Fruit fly (Drosophila melanogaster): ENCODE results near the gene RnpS1.

RnpS1 gene

DNA sequence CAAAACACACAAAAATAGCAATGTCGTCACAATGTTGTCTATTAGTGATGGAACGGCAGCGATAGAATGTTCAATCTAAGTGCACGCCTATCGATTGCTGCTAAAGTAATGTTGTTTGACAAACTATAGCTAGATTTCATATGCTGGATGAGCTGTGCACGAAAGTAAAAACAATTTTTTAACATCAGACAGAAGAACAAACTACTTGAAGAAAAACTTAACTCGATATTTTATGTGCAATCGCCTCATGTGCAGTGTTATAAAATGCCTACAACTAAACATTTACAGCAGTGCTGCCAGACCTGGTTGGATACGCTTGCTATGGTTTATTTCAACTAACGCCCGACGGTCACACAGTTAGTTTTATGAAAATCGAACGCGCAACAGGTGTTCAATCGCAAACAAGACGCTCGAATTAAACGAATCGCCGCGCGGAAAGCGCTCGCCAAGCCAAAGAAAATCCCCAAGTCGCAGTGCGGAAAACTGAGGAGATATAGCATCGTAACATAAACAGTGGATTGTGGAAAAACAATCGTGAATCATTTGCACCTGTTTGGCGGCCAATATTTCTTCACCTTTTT, 39.2 kb downstream of the RnpS1 start, which contains the start of the genes bocks and CG8312 (continued):
- TF ChIP-seq CG10431 (GFP tag; optimal IDR thresholded peaks at IDR 0.05) (no peak), CG10209 (GFP tag; optimal IDR thresholded peaks at IDR 0.05) (peak; percentile 16), mam (GFP tag; optimal IDR thresholded peaks at IDR 0.05) (peak; percentile 65), tx (GFP tag; optimal IDR thresholded peaks at IDR 0.05) (peak; percentile 38), CG30403 (GFP tag; optimal IDR thresholded peaks at IDR 0.05) (peak; percentile 65), lov (optimal IDR thresholded peaks at IDR 0.05) (no peak), lov (GFP tag; IDR thresholded peaks at IDR 0.05) (no peak), sima (GFP tag; optimal IDR thresholded peaks at IDR 0.05) (no peak), BtbVII (GFP tag; optimal IDR thresholded peaks at IDR 0.05) (peak; percentile 16), lola (GFP tag; optimal IDR thresholded peaks at IDR 0.05) (peak in 1 of 3 experiments; percentile 30), z (GFP tag; IDR thresholded peaks at IDR 0.05) (no peak), CG6254 (GFP tag; optimal IDR thresholded peaks at IDR 0.05) (no peak), Abd-B (GFP tag; optimal IDR thresholded peaks at IDR 0.05) (peak; percentile 34), knrl (GFP tag; IDR thresholded peaks at IDR 0.05; ENCODE audit: partially characterized antibody) (no peak), CG12299 (tag; optimal IDR thresholded peaks at IDR 0.05) (peak; percentile 21), zen (tag; optimal IDR thresholded peaks at IDR 0.05) (peak; percentile 26), sc (optimal IDR thresholded peaks at IDR 0.05) (no peak), sc (GFP tag; optimal IDR thresholded peaks at IDR 0.05) (no peak), Opbp (GFP tag; IDR thresholded peaks at IDR 0.05; ENCODE audit: partially characterized antibody) (no peak), Med (GFP tag) (peak; percentile 94), CG3847 (GFP tag; IDR thresholded peaks at IDR 0.05) (no peak), ase (GFP tag; IDR thresholded peaks at IDR 0.05) (no peak), CG8089 (GFP tag; optimal IDR thresholded peaks at IDR 0.05) (peak; percentile 12), unc-4 (GFP tag; IDR thresholded peaks at IDR 0.05; ENCODE audit: partially characterized antibody) (no peak), CG10462 (GFP tag; optimal IDR thresholded peaks at IDR 0.05) (no peak), CG6683 (GFP tag; optimal IDR thresholded peaks at IDR 0.05) (no peak), CG14667 (GFP tag; IDR thresholded peaks at IDR 0.05) (no peak), Sin3A (optimal IDR thresholded peaks at IDR 0.05) (peak; percentile 99), CG34422 (GFP tag; IDR thresholded peaks at IDR 0.05) (no peak), CG12744 (GFP tag; optimal IDR thresholded peaks at IDR 0.05) (no peak), sens (GFP tag) (peak; percentile 88), psq (GFP tag; optimal IDR thresholded peaks at IDR 0.05) (no peak), Jarid2 (GFP tag; optimal IDR thresholded peaks at IDR 0.05) (peak; percentile 91), CG15601 (tag; optimal IDR thresholded peaks at IDR 0.05) (peak; percentile 82), CG12769 (tag; optimal IDR thresholded peaks at IDR 0.05) (peak; percentile 51), Meics (GFP tag; optimal IDR thresholded peaks at IDR 0.05) (peak; percentile 6), Dek (tag; optimal IDR thresholded peaks at IDR 0.05) (no peak), Taf1 (GFP tag; IDR thresholded peaks at IDR 0.05) (no peak), Hey (tag; optimal IDR thresholded peaks at IDR 0.05) (no peak), otp (GFP tag; IDR thresholded peaks at IDR 0.05) (no peak), CG7987 (GFP tag; optimal IDR thresholded peaks at IDR 0.05) (peak; percentile 8), dan (GFP tag; IDR thresholded peaks at IDR 0.05) (no peak), HLHmδ (GFP tag; optimal IDR thresholded peaks at IDR 0.05) (peak; percentile 27), so (GFP tag; IDR thresholded peaks at IDR 0.05) (no peak), Ravus (GFP tag; IDR thresholded peaks at IDR 0.05) (no peak), pb (GFP tag; optimal IDR thresholded peaks at IDR 0.05) (no peak), CG13894 (tag; optimal IDR thresholded peaks at IDR 0.05) (peak; percentile 70), H15 (GFP tag; IDR thresholded peaks at IDR 0.05) (no peak), shn (GFP tag; optimal IDR thresholded peaks at IDR 0.05) (peak; percentile 16), CG31365 (tag; optimal IDR thresholded peaks at IDR 0.05) (no peak), CG10565 (GFP tag; optimal IDR thresholded peaks at IDR 0.05) (no peak)
